Fruit fly (Drosophila melanogaster) whole organism, adult: ENCODE results near the gene PGAP5.

Experiments used
- CG11617 ChIP-seq: fragments of 200-800 bp; sonication (Bioruptor generic); optimal IDR thresholded peaks from 2 replicates; lab custom pipeline; 2017; ENCODE audit warnings: mild to moderate bottlenecking, missing biosample characterization, missing genetic modification reagents, missing genetic modification characterization
- CG12768 ChIP-seq: fragments of 200-800 bp; sonication (Bioruptor generic); optimal IDR thresholded peaks from 2 replicates; lab custom pipeline; 2017; ENCODE audit warnings: missing biosample characterization, missing genetic modification characterization, mild to moderate bottlenecking, moderate library complexity, missing genetic modification reagents
- CG14711 ChIP-seq: fragments of 200-800 bp; sonication (Bioruptor generic); optimal IDR thresholded peaks from 2 replicates; lab custom pipeline; 2018; ENCODE audit warnings: missing biosample characterization, mild to moderate bottlenecking, missing genetic modification characterization, moderate library complexity
- CG1620 ChIP-seq: fragments of 200-800 bp; sonication (Bioruptor generic); optimal IDR thresholded peaks from 2 replicates; lab custom pipeline; 2016; ENCODE audit warnings: missing biosample characterization, missing genetic modification characterization
- CG33017 ChIP-seq: fragments of 200-800 bp; sonication (Bioruptor generic); optimal IDR thresholded peaks from 2 replicates; lab custom pipeline; 2018; ENCODE audit warnings: missing biosample characterization, mild to moderate bottlenecking, missing genetic modification characterization, moderate library complexity
- CG5204 ChIP-seq: fragments of 200-800 bp; sonication (Bioruptor generic); optimal IDR thresholded peaks from 2 replicates; lab custom pipeline; 2016; ENCODE audit warnings: missing biosample characterization, missing genetic modification characterization
- CG7045 ChIP-seq: fragments of 200-800 bp; sonication (Bioruptor generic); optimal IDR thresholded peaks from 2 replicates; lab custom pipeline; 2017; ENCODE audit warnings: missing biosample characterization, mild to moderate bottlenecking, missing genetic modification characterization
- CG7101 ChIP-seq: fragments of 200-800 bp; sonication (Bioruptor generic); optimal IDR thresholded peaks from 2 replicates; lab custom pipeline; 2018; ENCODE audit warnings: missing biosample characterization, mild to moderate bottlenecking, missing genetic modification characterization, moderate library complexity
- Clk ChIP-seq: fragments of 200-800 bp; sonication (Bioruptor generic); optimal IDR thresholded peaks from 2 replicates; lab custom pipeline; 2017; ENCODE audit warnings: missing biosample characterization, missing genetic modification characterization
- Crg-1 ChIP-seq: fragments of 200-800 bp; sonication (Bioruptor generic); optimal IDR thresholded peaks from 2 replicates; lab custom pipeline; 2016; ENCODE audit warnings: missing biosample characterization, missing genetic modification characterization
- Hr96 ChIP-seq: fragments of 200-800 bp; sonication (Bioruptor generic); optimal IDR thresholded peaks from 2 replicates; lab custom pipeline; 2016; ENCODE audit warnings: missing biosample characterization, missing genetic modification characterization
- Mnt ChIP-seq: fragments of 200-800 bp; sonication (Bioruptor generic); optimal IDR thresholded peaks from 2 replicates; lab custom pipeline; 2016; ENCODE audit warnings: missing biosample characterization, mild to moderate bottlenecking, missing genetic modification characterization
- bab1 ChIP-seq: fragments of 200-800 bp; sonication (Bioruptor generic); optimal IDR thresholded peaks from 3 replicates; lab custom pipeline; 2019; ENCODE audit warnings: missing biosample characterization, mild to moderate bottlenecking, missing genetic modification characterization, moderate library complexity
- cic ChIP-seq: fragments of 200-800 bp; sonication (Bioruptor generic); optimal IDR thresholded peaks from 2 replicates; lab custom pipeline; 2017; ENCODE audit warnings: missing biosample characterization, mild to moderate bottlenecking, missing genetic modification characterization, moderate library complexity
- cnc ChIP-seq, 2 experiments: fragments of >200 bp; optimal IDR thresholded peaks; 2 replicates each; lab custom pipeline; 2017
- kay ChIP-seq: fragments of 200-800 bp; sonication (Bioruptor generic); peaks from one replicate; lab custom pipeline; 2016; ENCODE audit warnings: missing biosample characterization, missing genetic modification characterization, borderline replicate concordance
- ovo ChIP-seq: fragments of 200-800 bp; sonication (Bioruptor generic); optimal IDR thresholded peaks from 2 replicates; lab custom pipeline; 2016; ENCODE audit warnings: missing biosample characterization, missing genetic modification characterization
- pad ChIP-seq: fragments of 200-800 bp; sonication (Bioruptor generic); optimal IDR thresholded peaks from 3 replicates; lab custom pipeline; 2017; ENCODE audit warnings: missing biosample characterization, missing genetic modification characterization, mild to moderate bottlenecking, moderate library complexity, missing genetic modification reagents
- tj ChIP-seq: fragments of 200-800 bp; sonication (Bioruptor generic); optimal IDR thresholded peaks from 3 replicates; lab custom pipeline; 2017; ENCODE audit warnings: missing biosample characterization, mild to moderate bottlenecking, missing genetic modification characterization, moderate library complexity
- toe ChIP-seq: fragments of 200-800 bp; sonication (Bioruptor generic); optimal IDR thresholded peaks from 2 replicates; lab custom pipeline; 2016; ENCODE audit warnings: missing biosample characterization, missing genetic modification characterization

PGAP5 gene

DNA sequence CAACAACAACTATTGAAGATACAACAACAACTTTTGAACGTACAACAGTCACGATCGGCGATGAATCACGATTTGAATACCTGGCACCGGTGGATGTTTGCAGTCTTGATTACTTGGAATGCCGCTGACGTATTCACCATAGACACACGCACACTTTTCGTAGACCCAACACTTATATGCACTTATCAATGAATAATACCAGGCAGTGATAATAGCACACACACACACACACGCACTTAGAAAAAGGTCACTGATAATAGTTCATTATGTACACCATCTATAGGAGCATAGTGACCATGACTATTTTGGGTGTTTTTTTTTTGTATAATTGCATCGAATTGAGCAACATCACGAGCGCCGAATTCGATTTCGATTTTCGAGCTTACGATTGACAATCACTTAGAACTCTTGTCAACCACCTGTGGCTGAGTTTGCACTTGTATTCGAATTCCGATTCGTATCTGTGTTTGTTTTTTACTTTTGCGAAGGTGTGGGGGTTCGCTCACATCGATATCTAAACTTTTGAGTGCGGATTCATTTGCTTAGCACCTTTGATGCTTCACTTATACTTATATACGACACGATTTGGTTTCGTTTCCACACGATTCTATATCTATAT lies 40.5 kb downstream of the PGAP5 start:
- TF ChIP-seq kay (GFP tag; lab: Kevin White, UChicago): peak; percentile 88
- no peak for TF ChIP-seq Mnt (GFP tag; lab: Kevin White, UChicago)
- peak; percentile 67 for TF ChIP-seq cic (GFP tag; lab: Kevin White, UChicago)
- no peak for TF ChIP-seq CG33017 (tag; lab: Kevin White, UChicago)
- peak; percentile 57 for TF ChIP-seq CG12768 (GFP tag; lab: Kevin White, UChicago)

dm6 chr2L:8239712-8240245 lies 41.1 kb downstream of the PGAP5 start, which contains the start of gene Pvr:
Gene Pvr (minus strand): TSS chr2L:8239878.
- TF ChIP-seq tj (GFP tag; lab: Kevin White, UChicago): peak; percentile 98
- TF ChIP-seq cic (GFP tag; lab: Kevin White, UChicago): peak; percentile 4
- peak; percentile 10 for TF ChIP-seq CG7045
- TF ChIP-seq bab1 (GFP tag; lab: Kevin White, UChicago): peak; percentile 58
- TF ChIP-seq CG11617 (GFP tag; lab: Kevin White, UChicago): no peak
- peak; percentile 36 for TF ChIP-seq CG5204
- TF ChIP-seq cnc (optimal IDR thresholded peaks at IDR 0.05; lab: Kevin White, UChicago): no peak
- peak; percentile 16 for TF ChIP-seq CG1620 (GFP tag; lab: Kevin White, UChicago)
- TF ChIP-seq ovo (GFP tag; lab: Kevin White, UChicago): peak; percentile 30
- no peak for TF ChIP-seq Hr96
- no peak for TF ChIP-seq toe (GFP tag; lab: Kevin White, UChicago)
- TF ChIP-seq CG7101 (tag; lab: Kevin White, UChicago): no peak
- TF ChIP-seq pad: no peak

- TF ChIP-seq CG33017 (tag; lab: Kevin White, UChicago) (no peak), CG5204 (no peak), CG12768 (GFP tag; lab: Kevin White, UChicago) (no peak), ovo (GFP tag; lab: Kevin White, UChicago) (no peak), CG1620 (GFP tag; lab: Kevin White, UChicago) (no peak), cnc (optimal IDR thresholded peaks at IDR 0.05; lab: Kevin White, UChicago) (no peak), bab1 (GFP tag; lab: Kevin White, UChicago) (no peak), cic (GFP tag; lab: Kevin White, UChicago) (no peak), Hr96 (no peak), pad (no peak), CG11617 (GFP tag; lab: Kevin White, UChicago) (no peak)
Measured at dm6 chr2L:8241700-8242099, 43.0 kb downstream of the PGAP5 start, which contains the start of gene Spn28F. Gene Spn28F (minus strand): TSS chr2L:8241800.

- TF ChIP-seq Crg-1 (GFP tag; lab: Kevin White, UChicago) (no peak), CG7045 (no peak)
Measured at dm6 chr2L:8242186-8242585, 43.5 kb downstream of the PGAP5 start, which contains the start of gene CG14277. Gene CG14277 (plus strand): TSS chr2L:8242486.

dm6 chr2L:8243903-8244302 lies 45.2 kb downstream of the PGAP5 start, which contains the start of gene CG43057:
Gene CG43057 (minus strand): TSS chr2L:8244003.
- TF ChIP-seq ovo (GFP tag; lab: Kevin White, UChicago) (no peak), CG7045 (no peak), toe (GFP tag; lab: Kevin White, UChicago) (no peak), CG5204 (no peak), CG7101 (tag; lab: Kevin White, UChicago) (no peak), CG14711 (tag; lab: Kevin White, UChicago) (no peak), Crg-1 (GFP tag; lab: Kevin White, UChicago) (no peak), cic (GFP tag; lab: Kevin White, UChicago) (no peak), Hr96 (no peak), kay (GFP tag; lab: Kevin White, UChicago) (no peak), pad (no peak), CG11617 (GFP tag; lab: Kevin White, UChicago) (no peak), Clk (GFP tag; lab: Kevin White, UChicago) (no peak), bab1 (GFP tag; lab: Kevin White, UChicago) (no peak)
